Worm (Caenorhabditis elegans) whole organism, L4/young adult: ENCODE measurements around the gene mob-1.

Experiments used
- W03F9.2 ChIP-seq: fragments of 150-350 bp; optimal IDR thresholded peaks from 2 replicates; lab custom pipeline; 2014; ENCODE audit warnings: missing biosample characterization, missing genetic modification characterization
- dao-5 ChIP-seq: sonication (generic microtip); optimal IDR thresholded peaks from 2 replicates; lab custom pipeline; 2016; ENCODE audit warnings: missing genotype, missing genetic modification characterization, moderate library complexity, missing compliant biosample characterization
- him-1 ChIP-seq: sonication (generic microtip); optimal IDR thresholded peaks from 2 replicates; lab custom pipeline; 2016; ENCODE audit warnings: missing genotype, missing genetic modification reagents, missing genetic modification characterization, missing compliant biosample characterization

DNA sequence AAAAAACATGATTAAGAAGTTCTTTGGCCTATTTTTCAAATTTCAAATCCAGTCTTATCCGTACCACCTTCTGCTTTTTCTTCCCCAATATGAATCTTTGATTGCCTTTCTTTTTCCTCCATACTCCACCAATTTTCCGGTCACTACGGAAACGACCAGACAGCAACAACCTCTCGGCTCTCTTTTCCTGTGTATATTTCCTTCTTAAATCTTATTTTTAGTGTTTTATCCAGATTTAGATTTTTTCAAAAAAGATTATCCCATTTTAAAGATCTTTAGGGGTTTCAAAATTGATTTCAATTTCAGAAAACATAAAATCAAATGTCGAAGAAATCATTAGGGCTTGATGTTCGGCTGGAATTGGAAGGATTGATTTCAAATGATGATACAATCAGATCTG lies 3.9 kb downstream of the mob-1 start, which contains the start of gene trpa-1:
- TF ChIP-seq him-1 (no peak), dao-5 (tag; lab: Kevin White, UChicago) (no peak), W03F9.2 (tag; lab: Kevin White, UChicago) (no peak)
